Fruit fly (Drosophila melanogaster) whole organism, adult: ENCODE data around the gene CG3526.

Source experiments
- CG11617 ChIP-seq: fragments of 200-800 bp; sonication (Bioruptor generic); optimal IDR thresholded peaks from 2 replicates; lab custom pipeline; 2017; ENCODE audit warnings: mild to moderate bottlenecking, missing biosample characterization, missing genetic modification reagents, missing genetic modification characterization
- CG12768 ChIP-seq: fragments of 200-800 bp; sonication (Bioruptor generic); optimal IDR thresholded peaks from 2 replicates; lab custom pipeline; 2017; ENCODE audit warnings: missing biosample characterization, missing genetic modification characterization, mild to moderate bottlenecking, moderate library complexity, missing genetic modification reagents
- CG14711 ChIP-seq: fragments of 200-800 bp; sonication (Bioruptor generic); optimal IDR thresholded peaks from 2 replicates; lab custom pipeline; 2018; ENCODE audit warnings: missing biosample characterization, mild to moderate bottlenecking, missing genetic modification characterization, moderate library complexity
- CG1620 ChIP-seq: fragments of 200-800 bp; sonication (Bioruptor generic); optimal IDR thresholded peaks from 2 replicates; lab custom pipeline; 2016; ENCODE audit warnings: missing biosample characterization, missing genetic modification characterization
- CG33017 ChIP-seq: fragments of 200-800 bp; sonication (Bioruptor generic); optimal IDR thresholded peaks from 2 replicates; lab custom pipeline; 2018; ENCODE audit warnings: missing biosample characterization, mild to moderate bottlenecking, missing genetic modification characterization, moderate library complexity
- CG5204 ChIP-seq: fragments of 200-800 bp; sonication (Bioruptor generic); optimal IDR thresholded peaks from 2 replicates; lab custom pipeline; 2016; ENCODE audit warnings: missing biosample characterization, missing genetic modification characterization
- CG7045 ChIP-seq: fragments of 200-800 bp; sonication (Bioruptor generic); optimal IDR thresholded peaks from 2 replicates; lab custom pipeline; 2017; ENCODE audit warnings: missing biosample characterization, mild to moderate bottlenecking, missing genetic modification characterization
- CG7101 ChIP-seq: fragments of 200-800 bp; sonication (Bioruptor generic); optimal IDR thresholded peaks from 2 replicates; lab custom pipeline; 2018; ENCODE audit warnings: missing biosample characterization, mild to moderate bottlenecking, missing genetic modification characterization, moderate library complexity
- Clk ChIP-seq: fragments of 200-800 bp; sonication (Bioruptor generic); optimal IDR thresholded peaks from 2 replicates; lab custom pipeline; 2017; ENCODE audit warnings: missing biosample characterization, missing genetic modification characterization
- Crg-1 ChIP-seq: fragments of 200-800 bp; sonication (Bioruptor generic); optimal IDR thresholded peaks from 2 replicates; lab custom pipeline; 2016; ENCODE audit warnings: missing biosample characterization, missing genetic modification characterization
- Hr96 ChIP-seq: fragments of 200-800 bp; sonication (Bioruptor generic); optimal IDR thresholded peaks from 2 replicates; lab custom pipeline; 2016; ENCODE audit warnings: missing biosample characterization, missing genetic modification characterization
- Mnt ChIP-seq: fragments of 200-800 bp; sonication (Bioruptor generic); optimal IDR thresholded peaks from 2 replicates; lab custom pipeline; 2016; ENCODE audit warnings: missing biosample characterization, mild to moderate bottlenecking, missing genetic modification characterization
- bab1 ChIP-seq: fragments of 200-800 bp; sonication (Bioruptor generic); optimal IDR thresholded peaks from 3 replicates; lab custom pipeline; 2019; ENCODE audit warnings: missing biosample characterization, mild to moderate bottlenecking, missing genetic modification characterization, moderate library complexity
- cic ChIP-seq: fragments of 200-800 bp; sonication (Bioruptor generic); optimal IDR thresholded peaks from 2 replicates; lab custom pipeline; 2017; ENCODE audit warnings: missing biosample characterization, mild to moderate bottlenecking, missing genetic modification characterization, moderate library complexity
- cnc ChIP-seq, 2 experiments: fragments of >200 bp; optimal IDR thresholded peaks; 2 replicates each; lab custom pipeline; 2017
- kay ChIP-seq: fragments of 200-800 bp; sonication (Bioruptor generic); peaks from one replicate; lab custom pipeline; 2016; ENCODE audit warnings: missing biosample characterization, missing genetic modification characterization, borderline replicate concordance
- ovo ChIP-seq: fragments of 200-800 bp; sonication (Bioruptor generic); optimal IDR thresholded peaks from 2 replicates; lab custom pipeline; 2016; ENCODE audit warnings: missing biosample characterization, missing genetic modification characterization
- pad ChIP-seq: fragments of 200-800 bp; sonication (Bioruptor generic); optimal IDR thresholded peaks from 3 replicates; lab custom pipeline; 2017; ENCODE audit warnings: missing biosample characterization, missing genetic modification characterization, mild to moderate bottlenecking, moderate library complexity, missing genetic modification reagents
- tj ChIP-seq: fragments of 200-800 bp; sonication (Bioruptor generic); optimal IDR thresholded peaks from 3 replicates; lab custom pipeline; 2017; ENCODE audit warnings: missing biosample characterization, mild to moderate bottlenecking, missing genetic modification characterization, moderate library complexity
- toe ChIP-seq: fragments of 200-800 bp; sonication (Bioruptor generic); optimal IDR thresholded peaks from 2 replicates; lab custom pipeline; 2016; ENCODE audit warnings: missing biosample characterization, missing genetic modification characterization

The CG3526 gene

dm6 chrX:2914091-2914490 is 23.5 kb downstream of the CG3526 start:
- TF ChIP-seq ovo (no peak), kay (no peak), toe (GFP tag; lab: Kevin White, UChicago) (no peak), Crg-1 (GFP tag; lab: Kevin White, UChicago) (no peak), CG1620 (GFP tag; lab: Kevin White, UChicago) (no peak), tj (GFP tag; lab: Kevin White, UChicago) (no peak), pad (GFP tag; lab: Kevin White, UChicago) (no peak), CG33017 (tag; lab: Kevin White, UChicago) (no peak), CG12768 (GFP tag; lab: Kevin White, UChicago) (no peak), cic (GFP tag; lab: Kevin White, UChicago) (no peak), Hr96 (GFP tag; lab: Kevin White, UChicago) (no peak), Clk (no peak), Mnt (GFP tag; lab: Kevin White, UChicago) (no peak), bab1 (GFP tag; lab: Kevin White, UChicago) (no peak)

- TF ChIP-seq cnc (optimal IDR thresholded peaks at IDR 0.05; lab: Kevin White, UChicago) (no peak), cic (GFP tag; lab: Kevin White, UChicago) (no peak), pad (GFP tag; lab: Kevin White, UChicago) (no peak)
These were observed 24.5 kb downstream of the CG3526 start for dm6 chrX:2915108-2915507.

dm6 chrX:2918551-2918950 is 28.0 kb downstream of the CG3526 start:
- TF ChIP-seq ovo (no peak), cic (GFP tag; lab: Kevin White, UChicago) (no peak), tj (GFP tag; lab: Kevin White, UChicago) (no peak), CG7045 (GFP tag; lab: Kevin White, UChicago) (no peak)

DNA sequence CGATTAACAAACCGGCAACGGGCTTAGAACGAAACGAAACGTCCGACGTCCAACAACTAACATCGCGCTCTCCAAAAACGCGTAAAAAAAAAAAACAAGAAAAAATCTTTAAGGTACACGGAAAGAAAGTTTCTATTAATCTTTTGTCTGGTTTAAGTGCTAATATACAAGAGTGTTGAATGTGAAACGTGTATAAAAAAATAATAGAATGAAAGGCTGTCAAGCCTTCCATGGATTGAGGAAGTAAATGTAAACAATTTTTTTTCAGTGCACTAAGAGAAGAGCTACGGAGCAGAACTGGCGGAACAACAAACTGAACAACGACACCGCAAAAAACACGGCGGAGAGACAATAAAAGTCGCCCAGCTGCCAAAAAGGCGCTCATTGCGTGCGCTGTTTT is 29.2 kb downstream of the CG3526 start, which contains the start of gene CG3588:
Gene CG3588, plus strand, starts transcription at position 29 of the 400 bp plus-strand sequence.
- TF ChIP-seq toe (GFP tag; lab: Kevin White, UChicago) (no peak), Crg-1 (GFP tag; lab: Kevin White, UChicago) (no peak), bab1 (GFP tag; lab: Kevin White, UChicago) (no peak), Mnt (GFP tag; lab: Kevin White, UChicago) (no peak), CG14711 (tag; lab: Kevin White, UChicago) (no peak), CG11617 (GFP tag; lab: Kevin White, UChicago) (no peak), cnc (optimal IDR thresholded peaks at IDR 0.05; lab: Kevin White, UChicago) (no peak), Hr96 (GFP tag; lab: Kevin White, UChicago) (no peak), CG1620 (GFP tag; lab: Kevin White, UChicago) (no peak), CG7045 (GFP tag; lab: Kevin White, UChicago) (no peak), CG7101 (tag; lab: Kevin White, UChicago) (no peak), CG33017 (tag; lab: Kevin White, UChicago) (no peak), pad (GFP tag; lab: Kevin White, UChicago) (no peak), ovo (no peak), cic (GFP tag; lab: Kevin White, UChicago) (no peak)

dm6 chrX:2927158-2927557 is 36.6 kb downstream of the CG3526 start, which contains the start of gene CG14424:
CG14424 (minus strand) TSS chrX:2927258.
- TF ChIP-seq CG1620 (GFP tag; lab: Kevin White, UChicago) (no peak), Hr96 (GFP tag; lab: Kevin White, UChicago) (no peak), tj (GFP tag; lab: Kevin White, UChicago) (no peak), CG7045 (GFP tag; lab: Kevin White, UChicago) (no peak), ovo (no peak), CG5204 (no peak), toe (GFP tag; lab: Kevin White, UChicago) (no peak), CG33017 (tag; lab: Kevin White, UChicago) (no peak), CG7101 (tag; lab: Kevin White, UChicago) (no peak), CG11617 (GFP tag; lab: Kevin White, UChicago) (no peak), cnc (optimal IDR thresholded peaks at IDR 0.05; lab: Kevin White, UChicago) (no peak), CG14711 (tag; lab: Kevin White, UChicago) (no peak), kay (no peak), Clk (no peak), Crg-1 (GFP tag; lab: Kevin White, UChicago) (no peak), Mnt (GFP tag; lab: Kevin White, UChicago) (no peak), cic (GFP tag; lab: Kevin White, UChicago) (no peak), bab1 (GFP tag; lab: Kevin White, UChicago) (no peak)

DNA sequence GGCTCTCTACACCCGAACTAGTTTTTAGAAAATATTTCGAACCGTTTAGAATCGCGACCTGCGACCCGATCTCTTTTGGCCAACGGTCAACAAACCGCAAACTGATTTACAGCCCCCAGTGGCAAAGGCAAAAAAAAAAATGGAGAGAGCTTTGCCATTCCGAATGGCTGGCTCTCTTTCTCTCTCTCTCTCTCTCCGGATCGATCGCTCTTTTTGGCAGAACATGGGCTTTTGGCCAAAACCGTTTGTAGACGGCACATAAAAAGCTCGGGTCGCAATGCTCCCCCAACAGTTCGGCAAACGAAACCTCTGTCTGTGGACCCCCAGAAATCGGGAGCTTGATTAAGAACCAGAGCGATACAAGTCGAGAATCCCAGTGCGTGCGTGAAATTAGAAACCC is 38.9 kb downstream of the CG3526 start, which contains the start of gene CG32793:
Gene CG32793, plus strand, starts transcription at position 301 of the 400 bp plus-strand sequence.
- TF ChIP-seq CG5204 (no peak), kay (no peak), Crg-1 (GFP tag; lab: Kevin White, UChicago) (no peak), cnc (optimal IDR thresholded peaks at IDR 0.05; lab: Kevin White, UChicago) (no peak), Clk (no peak), ovo (no peak), bab1 (GFP tag; lab: Kevin White, UChicago) (no peak), CG7045 (GFP tag; lab: Kevin White, UChicago) (no peak), CG14711 (tag; lab: Kevin White, UChicago) (no peak), CG11617 (GFP tag; lab: Kevin White, UChicago) (no peak), tj (GFP tag; lab: Kevin White, UChicago) (no peak), CG7101 (tag; lab: Kevin White, UChicago) (no peak), Mnt (GFP tag; lab: Kevin White, UChicago) (no peak), Hr96 (GFP tag; lab: Kevin White, UChicago) (no peak), toe (GFP tag; lab: Kevin White, UChicago) (no peak), CG12768 (GFP tag; lab: Kevin White, UChicago) (no peak), CG1620 (GFP tag; lab: Kevin White, UChicago) (no peak), CG33017 (tag; lab: Kevin White, UChicago) (no peak)
